Worm (Caenorhabditis elegans): ENCODE measurements around the gene K09H11.9.

Gene K09H11.9

ce11 chrV:5712189-5712588 lies 4.2 kb downstream of the K09H11.9 start:
- TF ChIP-seq sox-4 (tag; optimal IDR thresholded peaks at IDR 0.05) (no peak), unc-42 (tag; optimal IDR thresholded peaks at IDR 0.05) (peak; percentile 21), ceh-45 (GFP tag; IDR thresholded peaks at IDR 0.05) (no peak)

ce11 chrV:5708331-5708730 lies 8.1 kb downstream of the K09H11.9 start:
- TF ChIP-seq ceh-34 (tag; optimal IDR thresholded peaks at IDR 0.05): no peak
- TF ChIP-seq ceh-48 (tag; optimal IDR thresholded peaks at IDR 0.05): no peak
- TF ChIP-seq unc-42 (tag; optimal IDR thresholded peaks at IDR 0.05): peak; percentile 56

- TF ChIP-seq lin-11 (tag; optimal IDR thresholded peaks at IDR 0.05): no peak
- TF ChIP-seq tbx-2 (tag; optimal IDR thresholded peaks at IDR 0.05): no peak
- TF ChIP-seq K02D7.2 (tag; optimal IDR thresholded peaks at IDR 0.05): no peak
- TF ChIP-seq Y22D7AL.16 (tag; optimal IDR thresholded peaks at IDR 0.05): no peak
- no peak for TF ChIP-seq ceh-31 (tag; optimal IDR thresholded peaks at IDR 0.05)
- no peak for TF ChIP-seq fax-1 (tag; optimal IDR thresholded peaks at IDR 0.05)
- no peak for TF ChIP-seq pat-9 (tag; optimal IDR thresholded peaks at IDR 0.05)
- TF ChIP-seq hlh-13 (GFP tag; optimal IDR thresholded peaks at IDR 0.05): no peak
- TF ChIP-seq ama-1 (optimal IDR thresholded peaks at IDR 0.05): no peak
- no peak for TF ChIP-seq K09A11.1 (tag; optimal IDR thresholded peaks at IDR 0.05; ENCODE audit: insufficient read depth)
- no peak for TF ChIP-seq odd-2 (tag; optimal IDR thresholded peaks at IDR 0.05)
- no peak for TF ChIP-seq unc-86 (tag; optimal IDR thresholded peaks at IDR 0.05)
- TF ChIP-seq fkh-10 (GFP tag; optimal IDR thresholded peaks at IDR 0.05): no peak
- TF ChIP-seq ceh-2 (tag; optimal IDR thresholded peaks at IDR 0.05): no peak
- no peak for TF ChIP-seq pha-4 (tag; optimal IDR thresholded peaks at IDR 0.05)
- no peak for TF ChIP-seq ceh-14 (tag; optimal IDR thresholded peaks at IDR 0.05)
Observed at ce11 chrV:5705510-5705909, 10.9 kb downstream of the K09H11.9 start, which contains the start of gene peli-1. TSS of gene peli-1 (plus strand) at chrV:5705810.

- TF ChIP-seq lim-6 (tag; optimal IDR thresholded peaks at IDR 0.05): no peak
- TF ChIP-seq ceh-34 (tag; optimal IDR thresholded peaks at IDR 0.05): no peak
- no peak for TF ChIP-seq C38D4.7 (GFP tag; optimal IDR thresholded peaks at IDR 0.05)
- no peak for TF ChIP-seq K09A11.1 (tag; optimal IDR thresholded peaks at IDR 0.05; ENCODE audit: insufficient read depth)
- no peak for TF ChIP-seq ceh-19 (GFP tag; optimal IDR thresholded peaks at IDR 0.05)
- TF ChIP-seq che-1 (tag; optimal IDR thresholded peaks at IDR 0.05): no peak
- no peak for TF ChIP-seq nhr-11 (tag; optimal IDR thresholded peaks at IDR 0.05)
- no peak for TF ChIP-seq fkh-6 (tag; optimal IDR thresholded peaks at IDR 0.05)
- no peak for TF ChIP-seq tbx-2 (tag; optimal IDR thresholded peaks at IDR 0.05)
- TF ChIP-seq hlh-8 (tag; optimal IDR thresholded peaks at IDR 0.05): no peak
Observed at ce11 chrV:5704467-5704866, 11.9 kb downstream of the K09H11.9 start.

- TF ChIP-seq sox-2 (GFP tag; IDR thresholded peaks at IDR 0.05) (no peak), hlh-15 (tag; optimal IDR thresholded peaks at IDR 0.05) (no peak), dve-1 (tag; optimal IDR thresholded peaks at IDR 0.05) (no peak), ceh-48 (tag; optimal IDR thresholded peaks at IDR 0.05) (no peak), tbx-7 (tag; optimal IDR thresholded peaks at IDR 0.05) (no peak), ceh-2 (tag; optimal IDR thresholded peaks at IDR 0.05) (no peak), unc-86 (tag; optimal IDR thresholded peaks at IDR 0.05) (no peak), ceh-6 (GFP tag; optimal IDR thresholded peaks at IDR 0.05) (no peak), fkh-10 (GFP tag; optimal IDR thresholded peaks at IDR 0.05) (no peak), unc-55 (GFP tag; optimal IDR thresholded peaks at IDR 0.05) (no peak), hlh-13 (GFP tag; optimal IDR thresholded peaks at IDR 0.05) (no peak), ahr-1 (tag; optimal IDR thresholded peaks at IDR 0.05) (no peak), ref-2 (tag; optimal IDR thresholded peaks at IDR 0.05) (no peak), pax-1 (tag; optimal IDR thresholded peaks at IDR 0.05) (no peak), hlh-30 (tag; optimal IDR thresholded peaks at IDR 0.05; ENCODE audit: insufficient read depth) (no peak), ttx-3 (tag; optimal IDR thresholded peaks at IDR 0.05) (no peak), pha-2 (tag; optimal IDR thresholded peaks at IDR 0.05) (no peak), nhr-232 (tag; optimal IDR thresholded peaks at IDR 0.05) (no peak), pros-1 (tag; optimal IDR thresholded peaks at IDR 0.05) (no peak)
Observed at ce11 chrV:5701106-5701505, 15.3 kb downstream of the K09H11.9 start.
